Worm (Caenorhabditis elegans): ENCODE results near the gene mtre-1.

DNA sequence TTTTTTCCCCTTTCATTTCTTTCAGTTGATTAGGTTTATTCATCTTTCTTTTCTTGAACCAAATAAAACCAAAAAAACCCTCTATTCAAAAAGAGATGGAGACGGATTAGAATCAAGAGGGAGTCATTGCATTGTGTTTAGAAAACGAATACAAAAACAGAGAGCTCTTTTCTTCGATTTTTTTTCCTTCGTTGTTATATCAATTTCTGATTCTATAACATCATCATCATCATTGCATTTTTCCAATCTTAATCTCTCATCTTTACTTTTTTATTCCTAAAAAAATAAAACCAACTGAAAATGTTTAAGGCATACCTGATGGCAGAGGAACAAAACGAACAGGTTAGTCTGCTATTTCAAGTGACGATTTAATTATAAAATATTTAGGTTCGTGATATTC is 8.4 kb upstream of the mtre-1 start, which contains the start of gene T05H10.8:
- TF ChIP-seq ceh-63 (GFP tag; optimal IDR thresholded peaks at IDR 0.05), result no peak
- TF ChIP-seq nhr-237 (tag; optimal IDR thresholded peaks at IDR 0.05), result no peak
- no peak for TF ChIP-seq ama-1 (optimal IDR thresholded peaks at IDR 0.05)
- TF ChIP-seq nhr-28 (tag; optimal IDR thresholded peaks at IDR 0.05), result no peak

Measured in whole organism, L1 larva.